Worm (Caenorhabditis elegans): ENCODE measurements around the gene hst-3.1.

hst-3.1 gene

DNA sequence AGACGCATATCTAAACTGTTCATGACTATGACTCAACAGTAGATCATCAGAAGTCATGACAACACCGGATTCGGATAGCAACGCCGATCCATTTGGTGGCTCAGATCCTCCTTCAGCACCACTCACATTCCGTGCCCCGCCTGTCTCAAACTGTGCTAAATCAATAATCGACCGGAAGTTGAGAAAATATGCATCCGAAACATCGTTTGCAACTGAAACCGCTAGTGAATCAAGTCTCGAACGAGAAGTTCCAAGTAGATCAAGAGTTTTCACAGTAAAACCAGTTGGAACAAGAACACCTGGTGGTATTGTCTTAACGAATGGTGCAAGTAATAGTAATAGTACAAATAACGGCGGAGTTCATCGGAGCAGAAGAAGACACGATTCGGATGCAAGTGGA lies 21.9 kb downstream of the hst-3.1 start:
- no peak for TF ChIP-seq mep-1 (tag; optimal IDR thresholded peaks at IDR 0.05)
- TF ChIP-seq nhr-77 (tag; optimal IDR thresholded peaks at IDR 0.05) = no peak
- no peak for TF ChIP-seq nhr-71 (tag; optimal IDR thresholded peaks at IDR 0.05)

DNA sequence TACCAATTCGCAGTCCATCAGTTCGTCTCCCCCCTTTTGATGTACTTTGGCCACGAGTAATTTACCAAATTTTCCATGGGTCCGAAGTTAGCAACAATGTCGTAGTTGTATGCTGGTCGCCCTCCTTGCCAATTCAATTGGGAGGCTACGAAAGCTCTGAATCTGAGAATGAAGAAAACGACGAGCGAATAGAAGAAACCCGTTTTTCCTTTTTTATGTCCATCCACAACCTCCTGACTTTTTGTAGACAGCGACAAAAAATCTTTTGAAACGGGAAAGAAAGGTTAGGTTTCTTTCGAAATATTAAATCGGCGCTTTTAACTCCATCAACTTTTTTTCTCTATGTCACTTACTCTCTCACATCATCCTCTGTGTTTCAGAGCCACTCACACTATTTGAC lies 26.5 kb downstream of the hst-3.1 start:
- TF ChIP-seq lin-14 (GFP tag; optimal IDR thresholded peaks at IDR 0.05) (peak; percentile 52), fkh-10 (GFP tag; optimal IDR thresholded peaks at IDR 0.05) (peak; percentile 62), dsc-1 (tag; optimal IDR thresholded peaks at IDR 0.05) (no peak), rnt-1 (tag; optimal IDR thresholded peaks at IDR 0.05) (peak; percentile 16)

DNA sequence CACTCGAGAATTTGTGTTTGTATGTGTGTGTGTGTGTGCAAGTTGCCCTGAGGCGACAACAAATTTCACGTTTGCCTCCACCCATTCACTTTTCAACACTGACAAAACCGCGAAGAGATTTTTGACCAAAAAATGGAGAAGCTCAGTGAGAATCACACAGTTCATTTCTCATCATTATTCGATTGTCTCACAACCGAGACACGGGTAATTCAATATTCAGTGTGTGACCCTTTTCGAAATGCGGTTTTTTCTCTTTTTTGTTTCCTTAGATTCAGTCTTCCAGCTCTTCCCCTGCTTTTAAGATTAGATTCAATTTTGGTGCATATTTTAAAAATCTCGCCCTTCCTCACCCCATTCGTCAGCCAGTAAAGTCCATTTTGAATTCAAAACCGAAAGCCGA lies 29.6 kb downstream of the hst-3.1 start:
- TF ChIP-seq fkh-10 (GFP tag; optimal IDR thresholded peaks at IDR 0.05) (peak; percentile 42), C34B4.2 (tag; optimal IDR thresholded peaks at IDR 0.05) (no peak), lin-14 (GFP tag; optimal IDR thresholded peaks at IDR 0.05) (peak; percentile 62)

DNA sequence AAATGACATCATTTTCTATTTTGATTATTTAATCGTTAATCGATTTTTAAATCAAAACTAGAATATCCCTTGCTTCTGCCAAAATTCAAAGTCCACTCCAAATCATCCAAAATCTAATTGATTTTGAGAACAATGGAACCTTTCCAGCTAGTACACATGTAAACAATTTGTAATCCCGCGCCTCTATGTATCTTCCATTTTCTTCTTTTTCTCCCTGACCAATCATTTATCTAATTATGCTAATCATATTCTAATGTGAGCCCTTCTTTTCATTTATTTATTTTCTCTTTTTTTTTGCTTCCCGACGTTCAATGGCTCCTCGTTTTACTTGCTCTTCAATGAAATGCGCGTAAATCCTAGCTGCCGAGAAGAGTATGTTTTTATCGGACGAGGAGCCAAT lies 30.9 kb downstream of the hst-3.1 start:
- peak; percentile 46 for TF ChIP-seq lin-14 (GFP tag; optimal IDR thresholded peaks at IDR 0.05)
- TF ChIP-seq dpl-1 (GFP tag; optimal IDR thresholded peaks at IDR 0.05) = no peak
- TF ChIP-seq dsc-1 (tag; optimal IDR thresholded peaks at IDR 0.05) = peak; percentile 63
- no peak for TF ChIP-seq unc-30 (tag; optimal IDR thresholded peaks at IDR 0.05)
- TF ChIP-seq lin-15B (tag; optimal IDR thresholded peaks at IDR 0.05) = no peak

DNA sequence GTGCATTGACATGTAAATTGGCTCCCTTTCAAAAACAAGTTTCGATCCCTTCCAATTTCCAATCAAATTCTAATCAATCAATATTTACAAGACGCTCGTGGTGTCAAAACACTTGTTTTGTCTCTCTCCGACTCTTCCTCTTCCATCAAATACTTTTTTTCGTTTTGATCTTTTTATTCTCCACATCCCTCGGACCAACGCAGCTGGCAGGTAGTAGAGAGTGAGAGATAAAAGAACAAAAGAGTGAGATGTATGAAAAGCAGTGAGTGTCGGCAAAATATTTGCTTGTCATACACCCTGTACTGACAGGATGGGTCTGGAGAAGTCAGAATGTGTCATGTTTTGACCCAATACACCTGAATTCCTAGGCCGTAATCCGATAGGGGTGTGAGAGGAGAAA lies 32.3 kb downstream of the hst-3.1 start:
- TF ChIP-seq unc-30 (tag; optimal IDR thresholded peaks at IDR 0.05) (no peak), pag-3 (tag; optimal IDR thresholded peaks at IDR 0.05; ENCODE audit: borderline replicate concordance, insufficient read depth) (no peak), ama-1 (optimal IDR thresholded peaks at IDR 0.05) (no peak), irx-1 (tag; optimal IDR thresholded peaks at IDR 0.05) (no peak), lin-14 (GFP tag; optimal IDR thresholded peaks at IDR 0.05) (peak; percentile 50), ceh-8 (GFP tag; optimal IDR thresholded peaks at IDR 0.05) (no peak), hpl-2 (GFP tag; optimal IDR thresholded peaks at IDR 0.05) (no peak), lin-39 (tag; optimal IDR thresholded peaks at IDR 0.05) (no peak), nhr-77 (tag; optimal IDR thresholded peaks at IDR 0.05) (no peak), ceh-90 (tag; optimal IDR thresholded peaks at IDR 0.05) (no peak), ceh-88 (GFP tag; IDR thresholded peaks at IDR 0.05) (no peak), rnt-1 (tag; optimal IDR thresholded peaks at IDR 0.05) (peak; percentile 48), lir-3 (tag; optimal IDR thresholded peaks at IDR 0.05; ENCODE audit: poor library complexity) (no peak), lin-35 (GFP tag; optimal IDR thresholded peaks at IDR 0.05) (no peak), nhr-12 (tag; optimal IDR thresholded peaks at IDR 0.05) (no peak), snu-23 (GFP tag; optimal IDR thresholded peaks at IDR 0.05) (peak; percentile 10), aly-2 (tag; optimal IDR thresholded peaks at IDR 0.05) (no peak), nhr-71 (tag; optimal IDR thresholded peaks at IDR 0.05) (no peak), pax-3 (tag; optimal IDR thresholded peaks at IDR 0.05) (no peak), mep-1 (tag; optimal IDR thresholded peaks at IDR 0.05) (peak; percentile 33)

DNA sequence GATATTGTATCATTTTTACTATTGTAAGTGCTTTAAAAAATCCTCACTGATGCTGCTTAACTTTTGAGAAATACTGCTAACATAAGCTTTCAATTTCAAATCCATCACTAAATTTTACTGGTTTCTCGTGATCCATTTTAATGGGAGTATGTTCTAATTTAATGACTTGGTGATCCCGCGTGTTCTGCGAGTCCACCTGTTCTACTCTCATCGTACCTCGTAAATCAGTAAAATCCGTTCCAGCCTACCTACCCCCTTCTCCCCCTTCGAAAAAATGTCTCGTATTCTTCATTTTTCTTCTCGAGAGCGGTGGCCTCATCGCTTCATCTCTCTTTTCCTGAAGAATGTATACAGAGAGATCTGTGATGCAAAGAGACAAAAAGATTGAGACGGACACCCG lies 33.5 kb downstream of the hst-3.1 start:
- TF ChIP-seq elt-3 (tag; optimal IDR thresholded peaks at IDR 0.05) (no peak), efl-3 (GFP tag; optimal IDR thresholded peaks at IDR 0.05) (no peak)

DNA sequence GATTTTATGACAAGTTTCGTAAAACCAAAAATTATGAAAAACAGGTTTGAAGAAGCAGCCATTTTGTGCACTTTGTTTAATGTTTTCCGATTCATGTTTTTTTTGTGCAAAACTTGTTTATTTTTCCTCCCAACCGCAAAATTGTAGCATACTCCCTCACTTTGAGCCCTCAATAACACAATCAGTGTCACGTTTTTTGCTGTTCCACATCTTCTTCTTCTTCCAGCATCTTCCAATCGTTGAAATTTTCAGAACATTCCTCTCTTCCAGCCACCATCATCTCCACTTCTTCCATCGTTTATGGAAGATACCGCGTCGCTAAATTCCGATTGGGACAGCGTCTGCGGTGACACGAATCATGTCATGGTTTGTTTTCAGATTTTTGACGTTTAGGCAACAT lies 36.5 kb downstream of the hst-3.1 start, which contains the start of gene abts-3:
abts-3 (plus strand) TSS at position 301 of the 400 bp plus-strand sequence.
- no peak for TF ChIP-seq unc-98 (GFP tag; IDR thresholded peaks at IDR 0.05)
- TF ChIP-seq mep-1 (tag; optimal IDR thresholded peaks at IDR 0.05) = no peak
- no peak for TF ChIP-seq fos-1 (tag; optimal IDR thresholded peaks at IDR 0.05)
- no peak for TF ChIP-seq pax-3 (tag; optimal IDR thresholded peaks at IDR 0.05)
- no peak for TF ChIP-seq fkh-4 (tag; optimal IDR thresholded peaks at IDR 0.05; ENCODE audit: borderline replicate concordance)
- TF ChIP-seq aly-2 (tag; optimal IDR thresholded peaks at IDR 0.05) = no peak
- TF ChIP-seq nhr-12 (tag; optimal IDR thresholded peaks at IDR 0.05) = no peak
- no peak for TF ChIP-seq alr-1 (tag; optimal IDR thresholded peaks at IDR 0.05; ENCODE audit: borderline replicate concordance)
- TF ChIP-seq lin-14 (GFP tag; optimal IDR thresholded peaks at IDR 0.05) = no peak
- no peak for TF ChIP-seq zag-1 (tag; optimal IDR thresholded peaks at IDR 0.05)
- TF ChIP-seq zip-4 (GFP tag; optimal IDR thresholded peaks at IDR 0.05) = no peak
- no peak for TF ChIP-seq ceh-82 (tag; optimal IDR thresholded peaks at IDR 0.05)
- no peak for TF ChIP-seq sptf-1 (tag; optimal IDR thresholded peaks at IDR 0.05)
- TF ChIP-seq nhr-71 (tag; optimal IDR thresholded peaks at IDR 0.05) = no peak
- TF ChIP-seq dsc-1 (tag; optimal IDR thresholded peaks at IDR 0.05) = no peak

Data from whole organism, L1 larva.